Worm (Caenorhabditis elegans) whole organism, young adult: ENCODE data around the gene rcan-1.

Source experiments
- B0035.1 ChIP-seq: sonication (generic microtip); optimal IDR thresholded peaks from 2 replicates; lab custom pipeline; 2016; ENCODE audit warnings: missing genetic modification characterization, mild to moderate bottlenecking, missing compliant biosample characterization, missing genotype, missing genetic modification reagents
- B0261.1 ChIP-seq: sonication (generic microtip); optimal IDR thresholded peaks from 2 replicates; lab custom pipeline; 2016; ENCODE audit warnings: mild to moderate bottlenecking, missing genetic modification characterization, moderate library complexity, missing compliant biosample characterization
- D2030.7 ChIP-seq: fragments of 200-800 bp; sonication (Bioruptor generic); IDR thresholded peaks from 2 replicates; pipeline ENCODE4 v1.3.6; 2022; ENCODE audit warnings: missing genetic modification reagents, missing genetic modification characterization, missing compliant biosample characterization
- F22D6.2 ChIP-seq: sonication (generic microtip); optimal IDR thresholded peaks from 2 replicates; lab custom pipeline; 2016; ENCODE audit warnings: mild to moderate bottlenecking, missing genetic modification characterization, missing compliant biosample characterization
- F33H1.4 ChIP-seq: fragments of 200-800 bp; sonication (Bioruptor generic); IDR thresholded peaks from 2 replicates; pipeline ENCODE4 v1.3.6; 2022; ENCODE audit warnings: missing genetic modification reagents, missing genetic modification characterization, missing compliant biosample characterization
- F57C9.4 ChIP-seq: sonication (generic microtip); optimal IDR thresholded peaks from 2 replicates; lab custom pipeline; 2017; ENCODE audit warnings: mild to moderate bottlenecking, missing genetic modification characterization, missing compliant biosample characterization
- Y53G8AR.9 ChIP-seq: fragments of 200-800 bp; sonication (Bioruptor generic); conservative IDR thresholded peaks from 2 replicates; pipeline ENCODE4 v1.3.6; 2022; ENCODE audit warnings: missing genetic modification reagents, missing genetic modification characterization, missing compliant biosample characterization
- Y67H2A.10 ChIP-seq: fragments of 200-800 bp; sonication (Bioruptor generic); conservative IDR thresholded peaks from 2 replicates; pipeline ENCODE4 v1.3.6; 2022; ENCODE audit warnings: missing genetic modification reagents, missing genetic modification characterization, missing compliant biosample characterization
- aptf-3 ChIP-seq: fragments of 200-800 bp; sonication (Bioruptor generic); IDR thresholded peaks from 2 replicates; pipeline ENCODE4 v1.3.6; 2022; ENCODE audit warnings: missing genetic modification characterization, missing compliant biosample characterization
- atf-7 ChIP-seq: sonication (generic microtip); optimal IDR thresholded peaks from 2 replicates; lab custom pipeline; 2017; ENCODE audit warnings: mild to moderate bottlenecking, missing genetic modification characterization, missing compliant biosample characterization
- athp-1 ChIP-seq: sonication (generic microtip); optimal IDR thresholded peaks from 2 replicates; lab custom pipeline; 2017; ENCODE audit warnings: mild to moderate bottlenecking, missing genetic modification characterization, missing compliant biosample characterization
- attf-5 ChIP-seq: fragments of 200-800 bp; sonication (Bioruptor generic); optimal IDR thresholded peaks from 2 replicates; lab custom pipeline; 2018; ENCODE audit warnings: mild to moderate bottlenecking, missing genetic modification characterization, missing compliant biosample characterization
- ceh-100 ChIP-seq: fragments of 200-800 bp; sonication (Bioruptor generic); IDR thresholded peaks from 2 replicates; pipeline ENCODE4 v1.3.6; 2022; ENCODE audit warnings: missing genetic modification reagents, missing genetic modification characterization, missing compliant biosample characterization
- ceh-58 ChIP-seq: fragments of 200-800 bp; sonication (Bioruptor generic); IDR thresholded peaks from 2 replicates; pipeline ENCODE4 v1.3.6; 2022; ENCODE audit warnings: missing genetic modification characterization, missing compliant biosample characterization
- die-1 ChIP-seq: sonication (generic microtip); optimal IDR thresholded peaks from 2 replicates; lab custom pipeline; 2016; ENCODE audit warnings: missing genotype, mild to moderate bottlenecking, missing genetic modification characterization, missing compliant biosample characterization
- dpl-1 ChIP-seq: fragments of 150-350 bp; optimal IDR thresholded peaks from 2 replicates; lab custom pipeline; 2014; ENCODE audit warnings: missing biosample characterization, missing genetic modification reagents, missing genetic modification characterization
- fkh-3 ChIP-seq: sonication (generic microtip); optimal IDR thresholded peaks from 2 replicates; lab custom pipeline; 2016; ENCODE audit warnings: mild to moderate bottlenecking, missing genetic modification characterization, missing compliant biosample characterization
- hlh-26 ChIP-seq: fragments of 200-800 bp; sonication (Bioruptor generic); conservative IDR thresholded peaks from 2 replicates; pipeline ENCODE4 v1.3.6; 2022; ENCODE audit warnings: missing genetic modification reagents, missing genetic modification characterization, missing compliant biosample characterization
- lag-1 ChIP-seq: fragments of 200-800 bp; sonication (Bioruptor generic); IDR thresholded peaks from 2 replicates; pipeline ENCODE4 v1.3.6; 2022; ENCODE audit warnings: missing genetic modification reagents, missing genetic modification characterization, missing compliant biosample characterization
- let-607 ChIP-seq, 2 experiments: fragments of 200-800 bp in 1 of 2; sonication (Bioruptor generic) in 1 of 2; sonication (generic microtip) in 1 of 2; optimal IDR thresholded peaks; 2 replicates each; lab custom pipeline; 2016 to 2018; ENCODE audit warnings: mild to moderate bottlenecking in 2 of 2, missing compliant biosample characterization in 2 of 2, missing genetic modification characterization in 2 of 2, moderate library complexity in 2 of 2, missing genotype in 1 of 2
- lin-35 ChIP-seq, 3 experiments: fragments of 150-350 bp in 2 of 3; sonication (generic microtip) in 1 of 3; optimal IDR thresholded peaks; 2 replicates each; lab custom pipeline; 2014 to 2018; ENCODE audit warnings: missing biosample characterization in 3 of 3, missing genetic modification characterization in 3 of 3, missing genetic modification reagents in 3 of 3
- lsl-1 ChIP-seq: fragments of 200-800 bp; sonication (Bioruptor generic); optimal IDR thresholded peaks from 2 replicates; lab custom pipeline; 2018; ENCODE audit warnings: mild to moderate bottlenecking, missing genetic modification characterization, moderate library complexity, missing compliant biosample characterization
- lsy-27 ChIP-seq: sonication (generic microtip); optimal IDR thresholded peaks from 2 replicates; lab custom pipeline; 2017; ENCODE audit warnings: missing genetic modification characterization, mild to moderate bottlenecking, missing compliant biosample characterization, antibody characterized with exemption, missing genotype, borderline replicate concordance; ENCODE audit not compliant: insufficient read depth
- madf-3 ChIP-seq: fragments of 200-800 bp; sonication (Bioruptor generic); IDR thresholded peaks from 2 replicates; pipeline ENCODE4 v1.3.6; 2022; ENCODE audit warnings: missing genetic modification reagents, missing genetic modification characterization, missing compliant biosample characterization
- madf-6 ChIP-seq: fragments of 200-800 bp; sonication (Bioruptor generic); IDR thresholded peaks from 2 replicates; pipeline ENCODE4 v1.3.6; 2022; ENCODE audit warnings: missing genetic modification reagents, missing genetic modification characterization, missing compliant biosample characterization
- madf-8 ChIP-seq: fragments of 200-800 bp; sonication (Bioruptor generic); conservative IDR thresholded peaks from 2 replicates; pipeline ENCODE4 v1.3.6; 2022; ENCODE audit warnings: missing genetic modification reagents, missing genetic modification characterization, missing compliant biosample characterization
- mcd-1 ChIP-seq: fragments of 200-800 bp; sonication (Bioruptor generic); IDR thresholded peaks from 2 replicates; pipeline ENCODE4 v1.3.6; 2022; ENCODE audit warnings: missing genetic modification reagents, missing genetic modification characterization, missing compliant biosample characterization
- nfya-1 ChIP-seq: sonication (generic microtip); optimal IDR thresholded peaks from 2 replicates; lab custom pipeline; 2017; ENCODE audit warnings: antibody characterized with exemption, missing compliant biosample characterization, missing genetic modification characterization, borderline replicate concordance; ENCODE audit not compliant: insufficient read depth
- nhr-120 ChIP-seq: fragments of 200-800 bp; sonication (Bioruptor generic); IDR thresholded peaks from 2 replicates; pipeline ENCODE4 v1.3.6; 2022; ENCODE audit warnings: missing genetic modification characterization, missing compliant biosample characterization
- nhr-80 ChIP-seq: sonication (generic microtip); optimal IDR thresholded peaks from 2 replicates; lab custom pipeline; 2016; ENCODE audit warnings: missing genetic modification characterization, missing compliant biosample characterization
- nhr-90 ChIP-seq: sonication (generic microtip); optimal IDR thresholded peaks from 2 replicates; lab custom pipeline; 2016; ENCODE audit warnings: missing genotype, mild to moderate bottlenecking, missing genetic modification characterization, missing compliant biosample characterization
- pbrm-1 ChIP-seq: fragments of 200-800 bp; sonication (Bioruptor generic); IDR thresholded peaks from 2 replicates; pipeline ENCODE4 v1.3.6; 2022; ENCODE audit warnings: missing genetic modification reagents, missing genetic modification characterization, missing compliant biosample characterization
- pha-4 ChIP-seq: fragments of 150-350 bp; sonication (generic microtip); optimal IDR thresholded peaks from 2 replicates; lab custom pipeline; 2014; ENCODE audit warnings: missing biosample characterization, missing genetic modification reagents, missing genetic modification characterization
- rpc-1 ChIP-seq, 2 experiments: fragments of 150-350 bp in 1 of 2; sonication (generic microtip) in 1 of 2; optimal IDR thresholded peaks; 2 replicates each; lab custom pipeline; 2014 to 2018; ENCODE audit warnings: missing biosample characterization in 1 of 2, missing genetic modification characterization in 1 of 2, missing genetic modification reagents in 1 of 2, missing genotype in 1 of 2
- sdz-38 ChIP-seq: sonication (generic microtip); optimal IDR thresholded peaks from 2 replicates; lab custom pipeline; 2016; ENCODE audit warnings: missing genotype, missing genetic modification characterization, missing compliant biosample characterization
- sea-2 ChIP-seq: fragments of 200-800 bp; sonication (Bioruptor generic); IDR thresholded peaks from 2 replicates; pipeline ENCODE4 v1.3.6; 2022; ENCODE audit warnings: missing genetic modification characterization, missing compliant biosample characterization
- snpc-1.1 ChIP-seq: sonication (generic microtip); optimal IDR thresholded peaks from 2 replicates; lab custom pipeline; 2017; ENCODE audit warnings: missing genetic modification characterization, mild to moderate bottlenecking, missing compliant biosample characterization, antibody characterized with exemption, moderate library complexity, missing genotype, missing genetic modification reagents; ENCODE audit not compliant: insufficient read depth
- snpc-3.4 ChIP-seq: sonication (generic microtip); optimal IDR thresholded peaks from 2 replicates; lab custom pipeline; 2017; ENCODE audit warnings: missing genetic modification characterization, mild to moderate bottlenecking, missing compliant biosample characterization, antibody characterized with exemption, moderate library complexity, missing genotype, missing genetic modification reagents
- snpc-4 ChIP-seq, 5 experiments: fragments of 150-350 bp in 1 of 5; sonication (generic microtip) in 4 of 5; optimal IDR thresholded peaks; 2 replicates each; lab custom pipeline; 2014 to 2018; ENCODE audit warnings: missing genetic modification characterization in 5 of 5, missing biosample characterization in 3 of 5, antibody characterized with exemption in 2 of 5, mild to moderate bottlenecking in 2 of 5, missing compliant biosample characterization in 2 of 5, missing genotype in 2 of 5, moderate library complexity in 2 of 5, missing genetic modification reagents in 1 of 5
- somi-1 ChIP-seq: fragments of 200-800 bp; sonication (Bioruptor generic); optimal IDR thresholded peaks from 2 replicates; lab custom pipeline; 2018; ENCODE audit warnings: mild to moderate bottlenecking, missing genetic modification characterization, missing compliant biosample characterization
- sptf-2 ChIP-seq: fragments of 200-800 bp; sonication (Bioruptor generic); optimal IDR thresholded peaks from 2 replicates; lab custom pipeline; 2018; ENCODE audit warnings: mild to moderate bottlenecking, missing genetic modification characterization, missing compliant biosample characterization
- tbx-9 ChIP-seq: sonication (generic microtip); optimal IDR thresholded peaks from 2 replicates; lab custom pipeline; 2016; ENCODE audit warnings: borderline replicate concordance, missing genetic modification characterization, inconsistent platforms, missing compliant biosample characterization
- tlf-1 ChIP-seq: fragments of 200-800 bp; sonication (Bioruptor generic); optimal IDR thresholded peaks from 2 replicates; lab custom pipeline; 2018; ENCODE audit warnings: mild to moderate bottlenecking, missing genetic modification characterization, missing compliant biosample characterization
- unc-62 ChIP-seq: fragments of 150-350 bp; optimal IDR thresholded peaks from 2 replicates; lab custom pipeline; 2014; ENCODE audit warnings: missing biosample characterization, missing genetic modification reagents, missing genetic modification characterization
- zfh-2 ChIP-seq: fragments of 200-800 bp; sonication (Bioruptor generic); conservative IDR thresholded peaks from 2 replicates; pipeline ENCODE4 v1.3.6; 2022; ENCODE audit warnings: missing genetic modification reagents, missing genetic modification characterization, missing compliant biosample characterization
- ztf-25 ChIP-seq: fragments of 200-800 bp; sonication (Bioruptor generic); IDR thresholded peaks from 2 replicates; pipeline ENCODE4 v1.3.6; 2022; ENCODE audit warnings: missing genetic modification reagents, missing genetic modification characterization, missing compliant biosample characterization
- ztf-26 ChIP-seq: sonication (generic microtip); optimal IDR thresholded peaks from 2 replicates; lab custom pipeline; 2017; ENCODE audit warnings: missing genetic modification characterization, missing compliant biosample characterization

rcan-1 gene

DNA sequence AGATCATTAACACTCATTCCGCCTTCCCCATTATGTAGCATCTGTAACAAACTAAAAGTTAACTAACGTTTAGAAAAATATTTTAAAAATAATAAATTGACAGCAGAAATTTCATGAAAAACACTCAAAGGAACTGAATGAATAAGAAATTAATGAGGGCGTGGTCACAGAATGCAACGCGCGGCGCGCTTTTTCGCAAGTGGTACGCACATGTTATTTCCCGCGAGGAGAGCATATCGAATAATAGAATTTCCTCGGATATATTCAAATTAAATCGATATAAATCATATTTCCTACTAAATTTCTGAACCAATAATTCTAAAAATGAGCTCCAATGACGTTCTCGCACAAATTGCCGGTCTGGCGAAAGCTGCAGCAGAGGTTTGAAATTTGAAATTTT is 8.8 kb upstream of the rcan-1 start, which contains the start of the genes abi-1 and arle-14 (continued):
- peak; percentile 33 for TF ChIP-seq lsl-1 (GFP tag; lab: Kevin White, UChicago)
- TF ChIP-seq nfya-1: no peak
- peak; percentile 75; the same call in 1 of the 2 replicates for TF ChIP-seq madf-6 (GFP tag; lab: Robert Waterston, UW)
- TF ChIP-seq tlf-1 (GFP tag; lab: Kevin White, UChicago): no peak
- TF ChIP-seq attf-5 (GFP tag; lab: Kevin White, UChicago): no peak
- TF ChIP-seq sptf-2 (GFP tag; lab: Kevin White, UChicago): no peak
- no peak for TF ChIP-seq lsy-27 (tag; lab: Kevin White, UChicago)
- TF ChIP-seq fkh-3 (tag; lab: Kevin White, UChicago): no peak
- no peak for TF ChIP-seq hlh-26 (GFP tag; lab: Robert Waterston, UW)
- TF ChIP-seq dpl-1 (GFP tag; lab: Kevin White, UChicago): peak; percentile 23
- TF ChIP-seq aptf-3 (GFP tag; lab: Robert Waterston, UW): no peak
- TF ChIP-seq madf-8 (GFP tag; lab: Robert Waterston, UW): 0 out of 2 replicates have a peak, but pooled peaks have one; percentile 18
- TF ChIP-seq madf-3 (GFP tag; lab: Robert Waterston, UW): no peak
- no peak for TF ChIP-seq B0035.1 (tag; lab: Kevin White, UChicago)
- TF ChIP-seq athp-1 (tag; lab: Kevin White, UChicago): no peak
- no peak for TF ChIP-seq ceh-100 (GFP tag; lab: Robert Waterston, UW)
- TF ChIP-seq unc-62 (GFP tag; lab: Kevin White, UChicago): no peak
- peak; percentile 16; the same call in 1 of the 2 replicates for TF ChIP-seq D2030.7 (GFP tag; lab: Robert Waterston, UW)
- no peak for TF ChIP-seq Y53G8AR.9 (GFP tag; lab: Robert Waterston, UW)
- TF ChIP-seq snpc-3.4: peak; percentile 29
- no peak for TF ChIP-seq F22D6.2 (tag; lab: Kevin White, UChicago)
- TF ChIP-seq lag-1 (GFP tag; lab: Robert Waterston, UW): no peak
- TF ChIP-seq lin-35 (GFP tag; optimal IDR thresholded peaks at IDR 0.05; lab: Kevin White, UChicago): no peak
- no peak for TF ChIP-seq let-607 (tag; optimal IDR thresholded peaks at IDR 0.05; lab: Kevin White, UChicago)
- TF ChIP-seq F33H1.4 (GFP tag; lab: Robert Waterston, UW): peak; percentile 43; the same call in 1 of the 2 replicates
- peak; percentile 51 for TF ChIP-seq snpc-1.1 (tag; lab: Kevin White, UChicago)
- no peak for TF ChIP-seq pbrm-1 (GFP tag; lab: Robert Waterston, UW)
- TF ChIP-seq snpc-4 (GFP tag; optimal IDR thresholded peaks at IDR 0.05; lab: Kevin White, UChicago): no peak
- no peak for TF ChIP-seq snpc-4 (tag; optimal IDR thresholded peaks at IDR 0.05; lab: Kevin White, UChicago)
- TF ChIP-seq rpc-1 (optimal IDR thresholded peaks at IDR 0.05; lab: Kevin White, UChicago): no peak
- no peak for TF ChIP-seq rpc-1 (tag; optimal IDR thresholded peaks at IDR 0.05; lab: Kevin White, UChicago)
- TF ChIP-seq mcd-1: 0 out of 2 replicates have a peak, but pooled peaks have one; percentile 25
- no peak for TF ChIP-seq atf-7 (tag; lab: Kevin White, UChicago)
- no peak for TF ChIP-seq sea-2 (GFP tag; lab: Robert Waterston, UW)
- TF ChIP-seq B0261.1: no peak
- no peak for TF ChIP-seq tbx-9 (tag; lab: Kevin White, UChicago)
- TF ChIP-seq die-1 (tag; lab: Kevin White, UChicago): no peak
- TF ChIP-seq nhr-120 (GFP tag; lab: Robert Waterston, UW): no peak
- no peak for TF ChIP-seq zfh-2 (GFP tag; lab: Robert Waterston, UW)
- TF ChIP-seq pha-4 (tag; lab: Kevin White, UChicago): no peak
- no peak for TF ChIP-seq ztf-26 (tag; lab: Kevin White, UChicago)
- no peak for TF ChIP-seq F57C9.4 (tag; lab: Kevin White, UChicago)
- TF ChIP-seq ztf-25 (GFP tag; lab: Robert Waterston, UW): no peak
- no peak for TF ChIP-seq nhr-80 (tag; lab: Kevin White, UChicago)
- no peak for TF ChIP-seq sdz-38 (tag; lab: Kevin White, UChicago)
- TF ChIP-seq somi-1 (GFP tag; lab: Kevin White, UChicago): no peak
- TF ChIP-seq nhr-90 (tag; lab: Kevin White, UChicago): no peak
- no peak for TF ChIP-seq Y67H2A.10 (GFP tag; lab: Robert Waterston, UW)
- no peak for TF ChIP-seq ceh-58
